Fruit fly (Drosophila melanogaster): ENCODE results near the gene bsk.

dm6 chr2L:10272224-10272623 lies 21.9 kb upstream of the bsk start, which contains the start of gene trk:
- TF ChIP-seq pan (optimal IDR thresholded peaks at IDR 0.05) (no peak), CG8478 (optimal IDR thresholded peaks at IDR 0.05) (no peak), psq (optimal IDR thresholded peaks at IDR 0.05) (no peak), EcR (GFP tag; optimal IDR thresholded peaks at IDR 0.05) (no peak)

All from whole organism.